Worm (Caenorhabditis elegans): ENCODE results near the gene ceh-81.
A peak's percentile ranks its signal among the peaks of the same experiment; 100 is the strongest.

ceh-81 gene

ce11 chrII:1756072-1756471 is 25.9 kb downstream of the ceh-81 start, which contains the start of gene F36H5.17:
TSS of gene F36H5.17 (minus strand) at chrII:1756172.
- TF ChIP-seq tag-97 (GFP tag; IDR thresholded peaks at IDR 0.05) (no peak), unc-130 (GFP tag; optimal IDR thresholded peaks at IDR 0.05) (no peak), daf-19 (GFP tag; conservative IDR thresholded peaks at IDR 0.05) (no peak), nhr-11 (tag; optimal IDR thresholded peaks at IDR 0.05) (no peak), ztf-11 (tag; optimal IDR thresholded peaks at IDR 0.05) (no peak), lin-38 (GFP tag; IDR thresholded peaks at IDR 0.05) (no peak), ceh-28 (tag; optimal IDR thresholded peaks at IDR 0.05) (no peak), arid-1 (GFP tag; conservative IDR thresholded peaks at IDR 0.05) (no peak), pqm-1 (tag; optimal IDR thresholded peaks at IDR 0.05) (no peak), spr-3 (GFP tag; optimal IDR thresholded peaks at IDR 0.05) (no peak), egl-27 (tag; optimal IDR thresholded peaks at IDR 0.05) (no peak), duxl-1 (tag; optimal IDR thresholded peaks at IDR 0.05; ENCODE audit: poor library complexity) (no peak), F44E2.7 (GFP tag; IDR thresholded peaks at IDR 0.05) (no peak), dmd-6 (GFP tag; IDR thresholded peaks at IDR 0.05) (no peak), madf-9 (GFP tag; conservative IDR thresholded peaks at IDR 0.05) (no peak)

ce11 chrII:1756582-1756981 is 26.4 kb downstream of the ceh-81 start, which contains the start of gene fbxb-53:
TSS of gene fbxb-53 (plus strand) at chrII:1756882.
- no peak for TF ChIP-seq nhr-25 (tag; optimal IDR thresholded peaks at IDR 0.05; ENCODE audit: borderline replicate concordance, insufficient read depth)
- peak in 1 of 2 experiments; percentile 31 for TF ChIP-seq unc-62 (GFP tag; optimal IDR thresholded peaks at IDR 0.05 in 1 of 2)
- no peak for TF ChIP-seq unc-62 (tag; optimal IDR thresholded peaks at IDR 0.05)

ce11 chrII:1757033-1757432 is 26.8 kb downstream of the ceh-81 start, which contains the start of gene F36H5.10:
TSS of gene F36H5.10 (plus strand) at chrII:1757333.
- TF ChIP-seq aha-1 (tag) (peak; percentile 7), attf-4 (tag; optimal IDR thresholded peaks at IDR 0.05) (no peak), Y105C5A.15 (GFP tag; IDR thresholded peaks at IDR 0.05) (no peak), saeg-2 (GFP tag; IDR thresholded peaks at IDR 0.05) (no peak), nhr-111 (GFP tag; optimal IDR thresholded peaks at IDR 0.05) (no peak), fkh-10 (GFP tag; optimal IDR thresholded peaks at IDR 0.05) (no peak)

ce11 chrII:1759602-1760001 is 29.4 kb downstream of the ceh-81 start, which contains the start of gene F36H5.18:
TSS of gene F36H5.18 (plus strand) at chrII:1759902.
- TF ChIP-seq madf-9 (GFP tag; conservative IDR thresholded peaks at IDR 0.05) (no peak), unc-39 (tag; optimal IDR thresholded peaks at IDR 0.05) (no peak), unc-130 (GFP tag; optimal IDR thresholded peaks at IDR 0.05) (no peak), aly-2 (tag; optimal IDR thresholded peaks at IDR 0.05) (no peak), egl-27 (tag; optimal IDR thresholded peaks at IDR 0.05) (no peak), lir-3 (tag; optimal IDR thresholded peaks at IDR 0.05) (no peak), mdt-29 (GFP tag; IDR thresholded peaks at IDR 0.05) (no peak), tag-97 (GFP tag; IDR thresholded peaks at IDR 0.05) (no peak), dpl-1 (GFP tag; optimal IDR thresholded peaks at IDR 0.05) (no peak), spr-3 (GFP tag; optimal IDR thresholded peaks at IDR 0.05) (no peak), lin-29 (GFP tag; IDR thresholded peaks at IDR 0.05) (no peak), Y105C5A.15 (GFP tag; IDR thresholded peaks at IDR 0.05) (no peak)

- TF ChIP-seq dve-1 (tag; optimal IDR thresholded peaks at IDR 0.05; ENCODE audit: insufficient read depth) (no peak), ctbp-1 (GFP tag; IDR thresholded peaks at IDR 0.05) (no peak), F26F4.8 (GFP tag; conservative IDR thresholded peaks at IDR 0.05) (no peak), F10B5.3 (tag; optimal IDR thresholded peaks at IDR 0.05) (no peak), tag-97 (GFP tag; IDR thresholded peaks at IDR 0.05) (no peak), lir-3 (tag; optimal IDR thresholded peaks at IDR 0.05) (no peak), ama-1 (optimal IDR thresholded peaks at IDR 0.05) (no peak), nhr-42 (GFP tag; IDR thresholded peaks at IDR 0.05) (no peak), nhr-10 (tag; optimal IDR thresholded peaks at IDR 0.05) (no peak), nhr-76 (tag; optimal IDR thresholded peaks at IDR 0.05) (no peak), sdz-12 (GFP tag; optimal IDR thresholded peaks at IDR 0.05) (no peak), duxl-1 (tag; optimal IDR thresholded peaks at IDR 0.05; ENCODE audit: poor library complexity) (no peak), Y75B8A.6 (GFP tag; IDR thresholded peaks at IDR 0.05) (no peak), F49E8.2 (tag; optimal IDR thresholded peaks at IDR 0.05; ENCODE audit: borderline replicate concordance) (no peak), nhr-77 (tag; optimal IDR thresholded peaks at IDR 0.05) (no peak), jun-1 (tag; optimal IDR thresholded peaks at IDR 0.05) (no peak), hif-1 (tag; optimal IDR thresholded peaks at IDR 0.05) (no peak)
These were observed 31.4 kb downstream of the ceh-81 start, which contains the start of gene F36H5.4 for ce11 chrII:1761564-1761963. TSS of gene F36H5.4 (plus strand) at chrII:1761864.

Measured in whole organism, L4 larva.